Worm (Caenorhabditis elegans) whole organism, L3 larva: ENCODE measurements around the gene lgg-1.
A peak's percentile ranks its signal among the peaks of the same experiment; 100 is the strongest.

Source experiments
- R02D3.7 ChIP-seq: fragments of 150-350 bp; optimal IDR thresholded peaks from 2 replicates; lab custom pipeline; 2014; ENCODE audit warnings: missing biosample characterization, missing genetic modification characterization
- ZK546.5 ChIP-seq: sonication (generic microtip); optimal IDR thresholded peaks from 2 replicates; lab custom pipeline; 2017; ENCODE audit warnings: missing biosample characterization, missing genetic modification characterization
- aly-2 ChIP-seq: fragments of 150-350 bp; optimal IDR thresholded peaks from 2 replicates; lab custom pipeline; 2014; ENCODE audit warnings: missing biosample characterization, missing genetic modification characterization
- ama-1 ChIP-seq: fragments of 150-350 bp; optimal IDR thresholded peaks from 2 replicates; lab custom pipeline; 2018
- ceh-16 ChIP-seq: sonication (generic microtip); optimal IDR thresholded peaks from 2 replicates; lab custom pipeline; 2017; ENCODE audit warnings: missing biosample characterization, missing genetic modification characterization
- ceh-28 ChIP-seq: fragments of 150-350 bp; optimal IDR thresholded peaks from 2 replicates; lab custom pipeline; 2014; ENCODE audit warnings: missing biosample characterization, missing genetic modification reagents, missing genetic modification characterization
- ceh-9 ChIP-seq: sonication (generic microtip); optimal IDR thresholded peaks from 2 replicates; lab custom pipeline; 2018; ENCODE audit warnings: missing biosample characterization, missing genetic modification characterization
- daf-12 ChIP-seq: fragments of 150-350 bp; optimal IDR thresholded peaks from 2 replicates; lab custom pipeline; 2014; ENCODE audit warnings: missing biosample characterization, missing genetic modification reagents, missing genetic modification characterization
- elt-1 ChIP-seq: fragments of 150-350 bp; optimal IDR thresholded peaks from 2 replicates; lab custom pipeline; 2014; ENCODE audit warnings: missing biosample characterization, missing genetic modification characterization
- elt-2 ChIP-seq: sonication (generic microtip); optimal IDR thresholded peaks from 2 replicates; lab custom pipeline; 2016; ENCODE audit warnings: missing genetic modification reagents, mild to moderate bottlenecking, missing genetic modification characterization, missing compliant biosample characterization
- elt-3 ChIP-seq, 3 experiments: fragments of 150-350 bp in 1 of 3; sonication (generic microtip) in 2 of 3; optimal IDR thresholded peaks; 2 replicates in 2 of 3; 4 replicates in 1 of 3; lab custom pipeline; 2014 to 2017; ENCODE audit warnings: missing biosample characterization in 3 of 3, missing genetic modification characterization in 3 of 3
- eor-1 ChIP-seq, 2 experiments: fragments of 150-350 bp; optimal IDR thresholded peaks; 2 replicates each; lab custom pipeline; 2014 to 2018; ENCODE audit warnings: missing biosample characterization in 2 of 2, missing genetic modification characterization in 2 of 2
- fkh-10 ChIP-seq: sonication (generic microtip); optimal IDR thresholded peaks from 2 replicates; lab custom pipeline; 2017; ENCODE audit warnings: missing biosample characterization, missing genetic modification reagents, missing genetic modification characterization
- fkh-2 ChIP-seq: fragments of 150-350 bp; optimal IDR thresholded peaks from 2 replicates; lab custom pipeline; 2014; ENCODE audit warnings: missing biosample characterization, missing genetic modification reagents, missing genetic modification characterization
- fos-1 ChIP-seq: fragments of 150-350 bp; optimal IDR thresholded peaks from 2 replicates; lab custom pipeline; 2014; ENCODE audit warnings: missing biosample characterization, missing genetic modification characterization
- hmg-11 ChIP-seq: sonication (generic microtip); optimal IDR thresholded peaks from 2 replicates; lab custom pipeline; 2016; ENCODE audit warnings: missing genetic modification characterization, missing compliant biosample characterization
- lin-15B ChIP-seq: fragments of 150-350 bp; optimal IDR thresholded peaks from 2 replicates; lab custom pipeline; 2014; ENCODE audit warnings: missing biosample characterization, missing genetic modification characterization
- lin-39 ChIP-seq: fragments of 150-350 bp; optimal IDR thresholded peaks from 2 replicates; lab custom pipeline; 2018; ENCODE audit warnings: missing biosample characterization, missing genetic modification reagents, missing genetic modification characterization
- lsy-12 ChIP-seq: sonication (generic microtip); optimal IDR thresholded peaks from 2 replicates; lab custom pipeline; 2016; ENCODE audit warnings: mild to moderate bottlenecking, missing genetic modification characterization, missing compliant biosample characterization
- nfya-1 ChIP-seq: sonication (generic microtip); optimal IDR thresholded peaks from 2 replicates; lab custom pipeline; 2017; ENCODE audit warnings: missing genetic modification characterization, mild to moderate bottlenecking, missing compliant biosample characterization, antibody characterized with exemption, moderate library complexity; ENCODE audit not compliant: insufficient read depth
- nhr-11 ChIP-seq: fragments of 150-350 bp; optimal IDR thresholded peaks from 2 replicates; lab custom pipeline; 2014; ENCODE audit warnings: missing biosample characterization, missing genetic modification characterization
- nhr-23 ChIP-seq: fragments of 150-350 bp; optimal IDR thresholded peaks from 2 replicates; lab custom pipeline; 2014; ENCODE audit warnings: missing biosample characterization, missing genetic modification reagents, missing genetic modification characterization
- nhr-237 ChIP-seq: fragments of 150-350 bp; optimal IDR thresholded peaks from 2 replicates; lab custom pipeline; 2014; ENCODE audit warnings: missing biosample characterization, missing genetic modification characterization
- nhr-25 ChIP-seq: sonication (generic microtip); optimal IDR thresholded peaks from 2 replicates; lab custom pipeline; 2017; ENCODE audit warnings: missing biosample characterization, missing genetic modification characterization
- nhr-28 ChIP-seq: fragments of 150-350 bp; optimal IDR thresholded peaks from 2 replicates; lab custom pipeline; 2014; ENCODE audit warnings: missing biosample characterization, missing genetic modification characterization
- nhr-67 ChIP-seq: fragments of 150-350 bp; optimal IDR thresholded peaks from 2 replicates; lab custom pipeline; 2014; ENCODE audit warnings: missing biosample characterization, missing genetic modification characterization
- nhr-76 ChIP-seq: fragments of 150-350 bp; sonication (generic microtip); optimal IDR thresholded peaks from 5 replicates; lab custom pipeline; 2014; ENCODE audit warnings: missing biosample characterization, missing genetic modification characterization
- pha-4 ChIP-seq: fragments of 150-350 bp; optimal IDR thresholded peaks from 2 replicates; lab custom pipeline; 2014; ENCODE audit warnings: missing biosample characterization, missing genetic modification reagents, missing genetic modification characterization
- pqm-1 ChIP-seq: fragments of 150-350 bp; optimal IDR thresholded peaks from 2 replicates; lab custom pipeline; 2017; ENCODE audit warnings: missing biosample characterization, missing genetic modification characterization, inconsistent platforms
- sea-2 ChIP-seq: fragments of 150-350 bp; sonication (generic microtip); optimal IDR thresholded peaks from 4 replicates; lab custom pipeline; 2014; ENCODE audit warnings: missing biosample characterization, missing genetic modification reagents, missing genetic modification characterization
- snpc-4 ChIP-seq: fragments of 150-350 bp; optimal IDR thresholded peaks from 2 replicates; lab custom pipeline; 2014; ENCODE audit warnings: missing biosample characterization, missing genetic modification characterization
- tbx-2 ChIP-seq: sonication (generic microtip); optimal IDR thresholded peaks from 2 replicates; lab custom pipeline; 2016; ENCODE audit warnings: mild to moderate bottlenecking, missing genetic modification characterization, missing compliant biosample characterization
- unc-62 ChIP-seq: fragments of 150-350 bp; sonication (generic microtip); optimal IDR thresholded peaks from 4 replicates; lab custom pipeline; 2014; ENCODE audit warnings: missing biosample characterization, missing genetic modification reagents, missing genetic modification characterization
- zag-1 ChIP-seq: fragments of 150-350 bp; optimal IDR thresholded peaks from 2 replicates; lab custom pipeline; 2014; ENCODE audit warnings: missing biosample characterization, missing genetic modification characterization
- ztf-4 ChIP-seq: fragments of 150-350 bp; optimal IDR thresholded peaks from 2 replicates; lab custom pipeline; 2014; ENCODE audit warnings: missing biosample characterization, missing genetic modification characterization

The lgg-1 gene

ce11 chrII:6343893-6344292, 3.6 kb downstream of the lgg-1 start, which contains the start of gene txt-18:
Gene txt-18, plus strand, starts transcription at chrII:6344072.
- TF ChIP-seq nhr-25 (tag; lab: Kevin White, UChicago), result peak; percentile 13
- no peak for TF ChIP-seq ceh-9 (tag; lab: Kevin White, UChicago)
- TF ChIP-seq sea-2 (GFP tag; lab: Kevin White, UChicago), result no peak
- TF ChIP-seq nhr-23 (tag; lab: Kevin White, UChicago), result peak; percentile 41
- TF ChIP-seq R02D3.7 (tag; lab: Kevin White, UChicago), result no peak
- TF ChIP-seq pha-4, result peak; percentile 81
- TF ChIP-seq elt-2, result no peak
- TF ChIP-seq lin-15B (tag; lab: Kevin White, UChicago), result no peak
- TF ChIP-seq nfya-1, result peak; percentile 23

ce11 chrII:6342455-6342854, 5.1 kb downstream of the lgg-1 start:
- TF ChIP-seq tbx-2 (tag; lab: Kevin White, UChicago) (no peak), zag-1 (tag; lab: Kevin White, UChicago) (no peak), daf-12 (tag; lab: Kevin White, UChicago) (no peak), aly-2 (tag; lab: Kevin White, UChicago) (no peak), lin-39 (tag; lab: Kevin White, UChicago) (no peak), fkh-2 (tag; lab: Kevin White, UChicago) (no peak), nfya-1 (no peak), ZK546.5 (tag; lab: Kevin White, UChicago) (no peak), fos-1 (tag; lab: Kevin White, UChicago) (no peak), sea-2 (GFP tag; lab: Kevin White, UChicago) (no peak), nhr-67 (tag; lab: Kevin White, UChicago) (no peak), lsy-12 (tag; lab: Kevin White, UChicago) (no peak), R02D3.7 (tag; lab: Kevin White, UChicago) (no peak)

- TF ChIP-seq nhr-11 (tag; lab: Kevin White, UChicago) (no peak), fkh-10 (GFP tag; lab: Kevin White, UChicago) (no peak), elt-1 (tag; lab: Kevin White, UChicago) (no peak), lin-39 (tag; lab: Kevin White, UChicago) (no peak), nhr-25 (tag; lab: Kevin White, UChicago) (no peak), nhr-237 (tag; lab: Kevin White, UChicago) (no peak), pha-4 (peak; percentile 25), nhr-28 (tag; lab: Kevin White, UChicago) (no peak), R02D3.7 (tag; lab: Kevin White, UChicago) (no peak), pqm-1 (tag; lab: Kevin White, UChicago) (peak; percentile 57), snpc-4 (tag; lab: Kevin White, UChicago) (no peak), ceh-28 (no peak), lin-15B (tag; lab: Kevin White, UChicago) (no peak), eor-1 (tag; optimal IDR thresholded peaks at IDR 0.05; lab: Kevin White, UChicago) (no peak), sea-2 (GFP tag; lab: Kevin White, UChicago) (no peak), ceh-16 (tag; lab: Kevin White, UChicago) (no peak), aly-2 (tag; lab: Kevin White, UChicago) (no peak), tbx-2 (tag; lab: Kevin White, UChicago) (no peak), hmg-11 (tag; lab: Kevin White, UChicago) (no peak), elt-2 (no peak), nhr-23 (tag; lab: Kevin White, UChicago) (peak; percentile 73)
Observed at ce11 chrII:6341076-6341475, 6.4 kb downstream of the lgg-1 start.

ce11 chrII:6339948-6340347, 7.6 kb downstream of the lgg-1 start, which contains the start of gene C32D5.7:
Gene C32D5.7, minus strand, starts transcription at chrII:6340048.
- TF ChIP-seq nhr-28 (tag; lab: Kevin White, UChicago) (no peak), elt-2 (no peak), fkh-2 (tag; lab: Kevin White, UChicago) (no peak), snpc-4 (tag; lab: Kevin White, UChicago) (no peak), nhr-25 (tag; lab: Kevin White, UChicago) (no peak), nhr-237 (tag; lab: Kevin White, UChicago) (no peak), pha-4 (no peak), elt-3 (tag; optimal IDR thresholded peaks at IDR 0.05; lab: Kevin White, UChicago) (no peak), eor-1 (tag; optimal IDR thresholded peaks at IDR 0.05; lab: Kevin White, UChicago) (no peak), nhr-76 (tag; lab: Kevin White, UChicago) (no peak), unc-62 (no peak), nhr-67 (tag; lab: Kevin White, UChicago) (no peak), hmg-11 (tag; lab: Kevin White, UChicago) (no peak), ceh-16 (tag; lab: Kevin White, UChicago) (no peak), ztf-4 (tag; lab: Kevin White, UChicago) (no peak), ama-1 (no peak), tbx-2 (tag; lab: Kevin White, UChicago) (no peak)
